Fruit fly (Drosophila melanogaster) whole organism, embryonic: ENCODE measurements around the gene CG32095.
A peak's percentile ranks its signal among the peaks of the same experiment; 100 is the strongest.

Experiments used
- Atf-2 ChIP-seq: fragments of 200-800 bp; sonication (Bioruptor generic); optimal IDR thresholded peaks from 2 replicates; lab custom pipeline; 2016; ENCODE audit warnings: missing biosample characterization, missing genetic modification characterization
- Awh ChIP-seq: fragments of 200-800 bp; sonication (Bioruptor generic); IDR thresholded peaks from 2 replicates; pipeline ENCODE4, ENCODE4 v1.3.6; 2022; ENCODE audit warnings: missing biosample characterization, missing genetic modification characterization
- BEAF-32 ChIP-seq: fragments of 200-800 bp; sonication (Bioruptor generic); optimal IDR thresholded peaks from 3 replicates; lab custom pipeline; 2017; ENCODE audit warnings: missing biosample characterization, missing genetic modification characterization, mild to moderate bottlenecking, moderate library complexity, missing genetic modification reagents
- Blimp-1 ChIP-seq: fragments of 200-800 bp; sonication (Bioruptor generic); optimal IDR thresholded peaks from 3 replicates; lab custom pipeline; 2018; ENCODE audit warnings: missing biosample characterization, missing genetic modification characterization, mild to moderate bottlenecking, moderate library complexity, missing genetic modification reagents
- CG10274 ChIP-seq: fragments of 200-800 bp; sonication (Bioruptor generic); optimal IDR thresholded peaks from 3 replicates; lab custom pipeline; 2017; ENCODE audit warnings: missing biosample characterization, mild to moderate bottlenecking, missing genetic modification characterization
- CG10979 ChIP-seq: fragments of 200-800 bp; sonication (Bioruptor generic); optimal IDR thresholded peaks from 2 replicates; lab custom pipeline; 2018; ENCODE audit warnings: missing biosample characterization, mild to moderate bottlenecking, missing genetic modification characterization, moderate library complexity
- CG12236 ChIP-seq: fragments of 200-800 bp; sonication (Bioruptor generic); optimal IDR thresholded peaks from 2 replicates; lab custom pipeline; 2016; ENCODE audit warnings: missing biosample characterization, missing genetic modification characterization
- CG14710 ChIP-seq: fragments of 200-800 bp; sonication (Bioruptor generic); optimal IDR thresholded peaks from 3 replicates; lab custom pipeline; 2019; ENCODE audit warnings: missing biosample characterization, mild to moderate bottlenecking, missing genetic modification characterization, moderate library complexity
- CG15696 ChIP-seq: fragments of 200-800 bp; sonication (Bioruptor generic); optimal IDR thresholded peaks from 2 replicates; lab custom pipeline; 2019; ENCODE audit warnings: missing biosample characterization, mild to moderate bottlenecking, missing genetic modification characterization, moderate library complexity
- CG16813 ChIP-seq: fragments of 200-800 bp; sonication (Bioruptor generic); IDR thresholded peaks from 3 replicates; pipeline ENCODE4 v1.3.6; 2022; ENCODE audit warnings: missing biosample characterization, missing genetic modification characterization; ENCODE audit not compliant: partially characterized antibody
- CG17568 ChIP-seq: fragments of 200-800 bp; sonication (Bioruptor generic); optimal IDR thresholded peaks from 2 replicates; lab custom pipeline; 2018; ENCODE audit warnings: missing biosample characterization, mild to moderate bottlenecking, missing genetic modification characterization, moderate library complexity
- CG18011 ChIP-seq: fragments of 200-800 bp; sonication (Bioruptor generic); optimal IDR thresholded peaks from 2 replicates; lab custom pipeline; 2017; ENCODE audit warnings: missing biosample characterization, missing genetic modification characterization, mild to moderate bottlenecking, moderate library complexity, missing genotype
- CG2120 ChIP-seq: fragments of 200-800 bp; sonication (Bioruptor generic); optimal IDR thresholded peaks from 3 replicates; lab custom pipeline; 2016; ENCODE audit warnings: missing biosample characterization, missing genetic modification characterization
- CG32772 ChIP-seq: fragments of 200-800 bp; sonication (Bioruptor generic); IDR thresholded peaks from 2 replicates; pipeline ENCODE4 v1.3.6; 2022; ENCODE audit warnings: missing biosample characterization, missing genetic modification characterization
- CG3995 ChIP-seq: fragments of 200-800 bp; sonication (Bioruptor generic); optimal IDR thresholded peaks from 3 replicates; lab custom pipeline; 2016; ENCODE audit warnings: missing biosample characterization, missing genetic modification characterization
- CG43689 ChIP-seq: fragments of 200-800 bp; sonication (Bioruptor generic); IDR thresholded peaks from 2 replicates; pipeline ENCODE4 v1.3.6; 2022; ENCODE audit warnings: missing biosample characterization, missing genetic modification characterization
- CG4854 ChIP-seq: fragments of 200-800 bp; sonication (Bioruptor generic); optimal IDR thresholded peaks from 2 replicates; lab custom pipeline; 2016; ENCODE audit warnings: missing biosample characterization, missing genetic modification characterization, inconsistent platforms
- CG6791 ChIP-seq: fragments of 200-800 bp; sonication (Bioruptor generic); IDR thresholded peaks from 3 replicates; pipeline ENCODE4 v1.3.6; 2022; ENCODE audit warnings: missing biosample characterization, missing genetic modification characterization; ENCODE audit not compliant: partially characterized antibody
- CG7556 ChIP-seq: fragments of 200-800 bp; sonication (Bioruptor generic); optimal IDR thresholded peaks from 2 replicates; lab custom pipeline; 2017; ENCODE audit warnings: missing biosample characterization, mild to moderate bottlenecking, missing genetic modification characterization
- Drgx ChIP-seq: fragments of 200-800 bp; sonication (Bioruptor generic); IDR thresholded peaks from 2 replicates; pipeline ENCODE4 v1.3.6; 2022; ENCODE audit warnings: missing biosample characterization, missing genetic modification characterization
- E2f2 ChIP-seq: fragments of 200-800 bp; sonication (Bioruptor generic); IDR thresholded peaks from 2 replicates; pipeline ENCODE4 v1.3.6; 2022; ENCODE audit warnings: missing biosample characterization, missing genetic modification characterization
- HmgD ChIP-seq: fragments of 200-800 bp; sonication (Bioruptor generic); optimal IDR thresholded peaks from 3 replicates; lab custom pipeline; 2016; ENCODE audit warnings: missing biosample characterization, missing genetic modification characterization
- Hr51 ChIP-seq, 2 experiments: fragments of 200-800 bp; sonication (Bioruptor generic); optimal IDR thresholded peaks; 2 replicates in 1 of 2; 3 replicates in 1 of 2; lab custom pipeline; 2016 to 2018; ENCODE audit warnings: missing biosample characterization in 2 of 2, missing genetic modification characterization in 2 of 2, mild to moderate bottlenecking in 1 of 2, moderate library complexity in 1 of 2
- MBD-R2 ChIP-seq: fragments of 200-800 bp; sonication (Bioruptor generic); IDR thresholded peaks from 2 replicates; pipeline ENCODE4 v1.3.6; 2022; ENCODE audit warnings: missing biosample characterization, missing genetic modification characterization
- MESR4 ChIP-seq: fragments of 200-800 bp; sonication (Bioruptor generic); optimal IDR thresholded peaks from 2 replicates; lab custom pipeline; 2018; ENCODE audit warnings: missing biosample characterization, mild to moderate bottlenecking, missing genetic modification characterization, moderate library complexity
- Med ChIP-seq: fragments of 200-800 bp; sonication (Bioruptor generic); peaks from one replicate; lab custom pipeline; 2016; ENCODE audit warnings: missing biosample characterization, missing genetic modification characterization, mild to moderate bottlenecking, inconsistent platforms, moderate library complexity
- NfI ChIP-seq: fragments of 200-800 bp; sonication (Bioruptor generic); optimal IDR thresholded peaks from 3 replicates; lab custom pipeline; 2018; ENCODE audit warnings: missing biosample characterization, mild to moderate bottlenecking, missing genetic modification characterization, moderate library complexity
- Poxn ChIP-seq: fragments of 200-800 bp; sonication (Bioruptor generic); IDR thresholded peaks from 2 replicates; pipeline ENCODE4 v1.3.6; 2022; ENCODE audit warnings: missing biosample characterization, missing genetic modification characterization
- Ptx1 ChIP-seq: fragments of 200-800 bp; sonication (Bioruptor generic); IDR thresholded peaks from 2 replicates; pipeline ENCODE4 v1.3.6; 2022; ENCODE audit warnings: missing biosample characterization, missing genetic modification characterization
- Sox102F ChIP-seq: fragments of 200-800 bp; sonication (Bioruptor generic); optimal IDR thresholded peaks from 2 replicates; lab custom pipeline; 2018; ENCODE audit warnings: missing biosample characterization, mild to moderate bottlenecking, missing genetic modification characterization, moderate library complexity
- Sry-δ ChIP-seq: fragments of 200-800 bp; sonication (Bioruptor generic); optimal IDR thresholded peaks from 2 replicates; lab custom pipeline; 2016; ENCODE audit warnings: missing biosample characterization, missing genetic modification characterization
- ab ChIP-seq: fragments of 200-800 bp; sonication (Bioruptor generic); optimal IDR thresholded peaks from 2 replicates; lab custom pipeline; 2016; ENCODE audit warnings: missing biosample characterization, missing genetic modification characterization
- bigmax ChIP-seq: fragments of 200-800 bp; sonication (Bioruptor generic); optimal IDR thresholded peaks from 2 replicates; lab custom pipeline; 2018; ENCODE audit warnings: missing biosample characterization, mild to moderate bottlenecking, missing genetic modification characterization
- btn ChIP-seq: fragments of 200-800 bp; sonication (Bioruptor generic); optimal IDR thresholded peaks from 2 replicates; lab custom pipeline; 2016; ENCODE audit warnings: missing biosample characterization, missing genetic modification characterization
- cas ChIP-seq: fragments of 200-800 bp; sonication (Bioruptor generic); IDR thresholded peaks from 2 replicates; pipeline ENCODE4 v1.3.6; 2022; ENCODE audit warnings: missing biosample characterization, missing genetic modification characterization
- crol ChIP-seq: fragments of 200-800 bp; sonication (Bioruptor generic); IDR thresholded peaks from 2 replicates; pipeline ENCODE4 v1.3.6; 2022; ENCODE audit warnings: missing biosample characterization, missing genetic modification characterization
- disco-r ChIP-seq: fragments of 200-800 bp; sonication (Bioruptor generic); optimal IDR thresholded peaks from 2 replicates; lab custom pipeline; 2016; ENCODE audit warnings: missing biosample characterization, missing genetic modification characterization
- ewg ChIP-seq: fragments of 200-800 bp; sonication (Bioruptor generic); optimal IDR thresholded peaks from 3 replicates; lab custom pipeline; 2017; ENCODE audit warnings: mild to moderate bottlenecking, missing biosample characterization, missing genetic modification reagents, missing genetic modification characterization
- gem ChIP-seq: fragments of 200-800 bp; sonication (Bioruptor generic); optimal IDR thresholded peaks from 2 replicates; lab custom pipeline; 2019; ENCODE audit warnings: missing biosample characterization, mild to moderate bottlenecking, missing genetic modification characterization, moderate library complexity
- gfzf ChIP-seq: fragments of 200-800 bp; sonication (Bioruptor generic); optimal IDR thresholded peaks from 2 replicates; lab custom pipeline; 2016; ENCODE audit warnings: missing biosample characterization, mild to moderate bottlenecking, missing genetic modification characterization, moderate library complexity
- gsb-n ChIP-seq: fragments of 200-800 bp; sonication (Bioruptor generic); optimal IDR thresholded peaks from 3 replicates; lab custom pipeline; 2018; ENCODE audit warnings: missing biosample characterization, mild to moderate bottlenecking, missing genetic modification characterization
- lab ChIP-seq: fragments of 200-800 bp; sonication (Bioruptor generic); optimal IDR thresholded peaks from 3 replicates; lab custom pipeline; 2017; ENCODE audit warnings: missing biosample characterization, missing genetic modification characterization, mild to moderate bottlenecking, moderate library complexity, missing genetic modification reagents
- pan ChIP-seq, 4 experiments: fragments of >200 bp in 3 of 4; fragments of 200-800 bp in 1 of 4; sonication (Bioruptor generic) in 1 of 4; optimal IDR thresholded peaks in 3 of 4; IDR thresholded peaks in 1 of 4; 2 replicates each; pipeline versions ENCODE4 v1.3.6 to Lab custom; 2017 to 2022; ENCODE audit warnings: missing biosample characterization in 2 of 4, missing genetic modification characterization in 2 of 4, mixed read lengths in 1 of 4
- phol ChIP-seq: fragments of 200-800 bp; sonication (Bioruptor generic); optimal IDR thresholded peaks from 3 replicates; lab custom pipeline; 2018; ENCODE audit warnings: missing biosample characterization, mild to moderate bottlenecking, missing genetic modification characterization, moderate library complexity
- pros ChIP-seq: fragments of 200-800 bp; sonication (Bioruptor generic); optimal IDR thresholded peaks from 3 replicates; lab custom pipeline; 2019; ENCODE audit warnings: missing biosample characterization, mild to moderate bottlenecking, missing genetic modification characterization, moderate library complexity
- sens ChIP-seq: fragments of 200-800 bp; sonication (Bioruptor generic); peaks from one replicate; lab custom pipeline; 2016; ENCODE audit warnings: missing biosample characterization, missing genetic modification characterization
- seq ChIP-seq: fragments of 200-800 bp; sonication (Bioruptor generic); IDR thresholded peaks from 2 replicates; pipeline ENCODE4 v1.3.6; 2022; ENCODE audit warnings: missing biosample characterization, missing genetic modification characterization
- sim ChIP-seq: fragments of 200-800 bp; sonication (Bioruptor generic); IDR thresholded peaks from 2 replicates; pipeline ENCODE4 v1.3.6; 2022; ENCODE audit warnings: missing biosample characterization, missing genetic modification characterization
- tna ChIP-seq: fragments of 200-800 bp; sonication (Bioruptor generic); IDR thresholded peaks from 2 replicates; pipeline ENCODE4 v1.3.6; 2022; ENCODE audit warnings: missing biosample characterization, missing genetic modification characterization; ENCODE audit not compliant: partially characterized antibody
- wor ChIP-seq: fragments of 200-800 bp; sonication (Bioruptor generic); IDR thresholded peaks from 2 replicates; pipeline ENCODE4 v1.3.6; 2022; ENCODE audit warnings: missing biosample characterization, missing genetic modification characterization

CG32095 gene

dm6 chr3L:11793233-11793800 lies 32.2 kb downstream of the CG32095 start, which contains the start of the genes twy and CG10907 (continued):
- TF ChIP-seq BEAF-32 (GFP tag; lab: Kevin White, UChicago) (peak; percentile 16), Atf-2 (GFP tag; lab: Kevin White, UChicago) (no peak), CG17568 (GFP tag; lab: Kevin White, UChicago) (no peak), Ptx1 (GFP tag; lab: Robert Waterston, UW) (no peak), CG10979 (tag; lab: Kevin White, UChicago) (no peak), disco-r (no peak), sim (GFP tag; lab: Robert Waterston, UW) (no peak), Sry-δ (GFP tag; lab: Kevin White, UChicago) (no peak), E2f2 (peak; percentile 40; the same call in 1 of the 2 replicates), gem (tag; lab: Kevin White, UChicago) (no peak), Drgx (GFP tag; lab: Robert Waterston, UW) (no peak), phol (tag; lab: Kevin White, UChicago) (no peak), Awh (GFP tag; lab: Robert Waterston, UW) (no peak), CG7556 (GFP tag; lab: Kevin White, UChicago) (no peak), pros (GFP tag; lab: Kevin White, UChicago) (no peak), CG43689 (no peak), HmgD (no peak), CG10274 (no peak), gfzf (peak; percentile 58), CG14710 (peak; percentile 10), CG18011 (no peak), CG16813 (0 out of 3 replicates have a peak, but pooled peaks have one; percentile 25), btn (GFP tag; lab: Kevin White, UChicago) (no peak), Blimp-1 (GFP tag; lab: Kevin White, UChicago) (no peak), crol (GFP tag; lab: Robert Waterston, UW) (no peak), CG15696 (tag; lab: Kevin White, UChicago) (no peak), MESR4 (GFP tag; lab: Kevin White, UChicago) (peak; percentile 18), tna (GFP tag; lab: Robert Waterston, UW) (no peak)
- TF ChIP-seq, all 482 proteins: peak for 15

- TF ChIP-seq CG12236 (GFP tag; lab: Kevin White, UChicago) (no peak), NfI (GFP tag; lab: Kevin White, UChicago) (no peak), Med (GFP tag; lab: Kevin White, UChicago) (peak; percentile 90), gsb-n (tag; lab: Kevin White, UChicago) (no peak), seq (GFP tag; lab: Robert Waterston, UW) (no peak), wor (GFP tag; lab: Robert Waterston, UW) (no peak), lab (no peak), Poxn (GFP tag; lab: Robert Waterston, UW) (no peak), cas (no peak), ewg (GFP tag; lab: Kevin White, UChicago) (peak; percentile 85), Hr51 (GFP tag; optimal IDR thresholded peaks at IDR 0.05; lab: Kevin White, UChicago) (no peak), CG2120 (no peak), CG6791 (GFP tag; lab: Robert Waterston, UW) (peak; percentile 94), Sox102F (GFP tag; lab: Kevin White, UChicago) (no peak), MBD-R2 (peak; percentile 63), CG4854 (GFP tag; lab: Kevin White, UChicago) (peak; percentile 9), sens (peak; percentile 70), bigmax (peak; percentile 19), ab (GFP tag; lab: Kevin White, UChicago) (no peak), CG32772 (no peak), pan (optimal IDR thresholded peaks at IDR 0.05; lab: Kevin White, UChicago) (no peak), pan (GFP tag; optimal IDR thresholded peaks at IDR 0.05 in 1 of 2, IDR thresholded peaks at IDR 0.05 in 1 of 2) (no peak), CG3995 (GFP tag; lab: Kevin White, UChicago) (peak; percentile 71)
Observed at dm6 chr3L:11789773-11790172, 35.8 kb downstream of the CG32095 start, which contains the start of gene Pi3K68D. TSS of gene Pi3K68D (minus strand) at chr3L:11790013.
